Fruit fly (Drosophila melanogaster): ENCODE data around the gene Elp1.

The Elp1 gene

dm6 chr3R:11646826-11647225 lies 3.9 kb upstream of the Elp1 start:
- TF ChIP-seq CG14655 (GFP tag; optimal IDR thresholded peaks at IDR 0.05) (no peak), EcR (GFP tag; optimal IDR thresholded peaks at IDR 0.05) (peak; percentile 49), CG15710 (tag; optimal IDR thresholded peaks at IDR 0.05) (peak; percentile 70), gl (tag; optimal IDR thresholded peaks at IDR 0.05) (peak; percentile 96), CG4496 (GFP tag; IDR thresholded peaks at IDR 0.05) (peak; percentile 82), Snoo (tag; optimal IDR thresholded peaks at IDR 0.05) (peak; percentile 38), CG12605 (GFP tag; IDR thresholded peaks at IDR 0.05) (peak; percentile 90), CG17806 (tag; optimal IDR thresholded peaks at IDR 0.05) (peak; percentile 78), D1 (tag; optimal IDR thresholded peaks at IDR 0.05) (no peak), Pif1A (GFP tag; optimal IDR thresholded peaks at IDR 0.05) (peak; percentile 74), Ets98B (GFP tag; IDR thresholded peaks at IDR 0.05) (peak; percentile 80; the same call in 1 of the 2 replicates), rn (GFP tag; IDR thresholded peaks at IDR 0.05) (0 out of 2 replicates have a peak, but pooled peaks have one; percentile 25), CG10348 (GFP tag; IDR thresholded peaks at IDR 0.05) (no peak), CG13204 (GFP tag; optimal IDR thresholded peaks at IDR 0.05) (peak; percentile 90), CG34367 (tag; optimal IDR thresholded peaks at IDR 0.05) (peak; percentile 66), fd96Ca (GFP tag; IDR thresholded peaks at IDR 0.05) (peak; percentile 78), CG32121 (GFP tag; IDR thresholded peaks at IDR 0.05) (peak; percentile 62), CG8301 (tag; optimal IDR thresholded peaks at IDR 0.05) (peak; percentile 23), CG8159 (tag; optimal IDR thresholded peaks at IDR 0.05) (peak; percentile 70), Pif1B (GFP tag; optimal IDR thresholded peaks at IDR 0.05) (peak; percentile 67), CG9948 (tag; optimal IDR thresholded peaks at IDR 0.05) (peak; percentile 32)

- peak; percentile 59 for TF ChIP-seq EcR (GFP tag; optimal IDR thresholded peaks at IDR 0.05)
- TF ChIP-seq gl (tag; optimal IDR thresholded peaks at IDR 0.05): no peak
- TF ChIP-seq fd96Ca (GFP tag; IDR thresholded peaks at IDR 0.05): 0 out of 3 replicates have a peak, but pooled peaks have one; percentile 9
These were observed 2.1 kb upstream of the Elp1 start for dm6 chr3R:11648356-11649355.

dm6 chr3R:11649449-11649848 lies 1.3 kb upstream of the Elp1 start:
- peak; percentile 81 for TF ChIP-seq CG15710 (tag; optimal IDR thresholded peaks at IDR 0.05)
- TF ChIP-seq CG17806 (tag; optimal IDR thresholded peaks at IDR 0.05): peak; percentile 72
- TF ChIP-seq gl (tag; optimal IDR thresholded peaks at IDR 0.05): no peak
- peak; percentile 77 for TF ChIP-seq CG14655 (GFP tag; optimal IDR thresholded peaks at IDR 0.05)
- peak; percentile 94 for TF ChIP-seq CG4496 (GFP tag; IDR thresholded peaks at IDR 0.05)
- peak; percentile 76 for TF ChIP-seq CG12605 (GFP tag; IDR thresholded peaks at IDR 0.05)
- peak; percentile 90 for TF ChIP-seq Ets98B (GFP tag; IDR thresholded peaks at IDR 0.05)
- TF ChIP-seq CG8301 (tag; optimal IDR thresholded peaks at IDR 0.05): peak; percentile 70
- TF ChIP-seq Pif1A (GFP tag; optimal IDR thresholded peaks at IDR 0.05): peak; percentile 82
- TF ChIP-seq CG10348 (GFP tag; IDR thresholded peaks at IDR 0.05): peak; percentile 87
- peak; percentile 79 for TF ChIP-seq Snoo (tag; optimal IDR thresholded peaks at IDR 0.05)
- peak; percentile 68 for TF ChIP-seq CG9948 (tag; optimal IDR thresholded peaks at IDR 0.05)
- no peak for TF ChIP-seq D1 (tag; optimal IDR thresholded peaks at IDR 0.05)
- no peak for TF ChIP-seq EcR (GFP tag; optimal IDR thresholded peaks at IDR 0.05)
- TF ChIP-seq CG32121 (GFP tag; IDR thresholded peaks at IDR 0.05): peak; percentile 90
- TF ChIP-seq CG8159 (tag; optimal IDR thresholded peaks at IDR 0.05): peak; percentile 76
- TF ChIP-seq Pif1B (GFP tag; optimal IDR thresholded peaks at IDR 0.05): peak; percentile 67
- TF ChIP-seq fd96Ca (GFP tag; IDR thresholded peaks at IDR 0.05): peak; percentile 92
- TF ChIP-seq CG13204 (GFP tag; optimal IDR thresholded peaks at IDR 0.05): peak; percentile 35
- TF ChIP-seq CG34367 (tag; optimal IDR thresholded peaks at IDR 0.05): peak; percentile 64
- peak; percentile 80 for TF ChIP-seq rn (GFP tag; IDR thresholded peaks at IDR 0.05)

- peak; percentile 98 for TF ChIP-seq CG4496 (GFP tag; IDR thresholded peaks at IDR 0.05)
- peak; percentile 98 for TF ChIP-seq Ets98B (GFP tag; IDR thresholded peaks at IDR 0.05)
- peak; percentile 70 for TF ChIP-seq CG13204 (GFP tag; optimal IDR thresholded peaks at IDR 0.05)
- peak; percentile 11 for TF ChIP-seq EcR (GFP tag; optimal IDR thresholded peaks at IDR 0.05)
- peak; percentile 88 for TF ChIP-seq D1 (tag; optimal IDR thresholded peaks at IDR 0.05)
- peak; percentile 80 for TF ChIP-seq gl (tag; optimal IDR thresholded peaks at IDR 0.05)
- TF ChIP-seq CG32121 (GFP tag; IDR thresholded peaks at IDR 0.05): peak; percentile 98
- peak; percentile 96 for TF ChIP-seq CG8301 (tag; optimal IDR thresholded peaks at IDR 0.05)
- TF ChIP-seq fd96Ca (GFP tag; IDR thresholded peaks at IDR 0.05): peak; percentile 97
- peak; percentile 91 for TF ChIP-seq CG34367 (tag; optimal IDR thresholded peaks at IDR 0.05)
- TF ChIP-seq Pif1A (GFP tag; optimal IDR thresholded peaks at IDR 0.05): peak; percentile 95
- TF ChIP-seq Snoo (tag; optimal IDR thresholded peaks at IDR 0.05): peak; percentile 93
- peak; percentile 97 for TF ChIP-seq Pif1B (GFP tag; optimal IDR thresholded peaks at IDR 0.05)
- peak; percentile 89 for TF ChIP-seq rn (GFP tag; IDR thresholded peaks at IDR 0.05)
- peak; percentile 63 for TF ChIP-seq CG10348 (GFP tag; IDR thresholded peaks at IDR 0.05)
- peak; percentile 97 for TF ChIP-seq CG12605 (GFP tag; IDR thresholded peaks at IDR 0.05)
- peak; percentile 91 for TF ChIP-seq CG8159 (tag; optimal IDR thresholded peaks at IDR 0.05)
- TF ChIP-seq CG15710 (tag; optimal IDR thresholded peaks at IDR 0.05): peak; percentile 85
- peak; percentile 97 for TF ChIP-seq CG14655 (GFP tag; optimal IDR thresholded peaks at IDR 0.05)
- TF ChIP-seq CG9948 (tag; optimal IDR thresholded peaks at IDR 0.05): peak; percentile 92
- TF ChIP-seq CG17806 (tag; optimal IDR thresholded peaks at IDR 0.05): peak; percentile 95
These were observed 5.2 kb downstream of the Elp1 start, which contains the start of gene CG42327 for dm6 chr3R:11655873-11656374. Gene CG42327 (plus strand): TSS chr3R:11656149.

Measured in whole organism, pupa.